Worm (Caenorhabditis elegans) whole organism, mixed stage, embryonic: Measurements from ENCODE around the gene hil-2.

Source experiments
- M03D4.4 ChIP-seq: sonication (generic microtip); optimal IDR thresholded peaks from 2 replicates; lab custom pipeline; 2017; ENCODE audit warnings: mild to moderate bottlenecking, missing genetic modification characterization, missing compliant biosample characterization
- bed-3 ChIP-seq: fragments of 200-800 bp; sonication (Bioruptor generic); optimal IDR thresholded peaks from 3 replicates; lab custom pipeline; 2018; ENCODE audit warnings: mild to moderate bottlenecking, missing genetic modification characterization, moderate library complexity, missing compliant biosample characterization
- blmp-1 ChIP-seq: fragments of 150-350 bp; optimal IDR thresholded peaks from 2 replicates; lab custom pipeline; 2014; ENCODE audit warnings: missing biosample characterization, missing genetic modification characterization
- ceh-39 ChIP-seq: fragments of 150-350 bp; optimal IDR thresholded peaks from 2 replicates; lab custom pipeline; 2014; ENCODE audit warnings: missing biosample characterization, missing genetic modification characterization
- ceh-43 ChIP-seq: fragments of 200-800 bp; sonication (Bioruptor generic); optimal IDR thresholded peaks from 2 replicates; lab custom pipeline; 2018; ENCODE audit warnings: mild to moderate bottlenecking, missing genetic modification characterization, moderate library complexity, missing compliant biosample characterization
- ceh-83 ChIP-seq: fragments of 200-800 bp; sonication (Bioruptor generic); optimal IDR thresholded peaks from 2 replicates; lab custom pipeline; 2018; ENCODE audit warnings: mild to moderate bottlenecking, missing genetic modification characterization, missing compliant biosample characterization
- ces-1 ChIP-seq: fragments of 150-350 bp; optimal IDR thresholded peaks from 2 replicates; lab custom pipeline; 2014; ENCODE audit warnings: missing biosample characterization, missing genetic modification reagents, missing genetic modification characterization
- cnd-1 ChIP-seq: fragments of 200-800 bp; sonication (Bioruptor generic); optimal IDR thresholded peaks from 2 replicates; lab custom pipeline; 2018; ENCODE audit warnings: mild to moderate bottlenecking, missing genetic modification characterization, missing compliant biosample characterization
- drap-1 ChIP-seq: fragments of 200-800 bp; sonication (Bioruptor generic); optimal IDR thresholded peaks from 3 replicates; lab custom pipeline; 2018; ENCODE audit warnings: mild to moderate bottlenecking, missing genetic modification characterization, missing compliant biosample characterization
- elt-1 ChIP-seq: sonication (generic microtip); optimal IDR thresholded peaks from 2 replicates; lab custom pipeline; 2017; ENCODE audit warnings: missing genetic modification characterization, mild to moderate bottlenecking, missing compliant biosample characterization, antibody characterized with exemption, moderate library complexity, borderline replicate concordance; ENCODE audit not compliant: insufficient read depth
- elt-3 ChIP-seq: fragments of 150-350 bp; optimal IDR thresholded peaks from 2 replicates; lab custom pipeline; 2014; ENCODE audit warnings: missing biosample characterization, missing genetic modification characterization
- flh-1 ChIP-seq: fragments of 200-800 bp; sonication (Bioruptor generic); optimal IDR thresholded peaks from 2 replicates; lab custom pipeline; 2018; ENCODE audit warnings: mild to moderate bottlenecking, missing genetic modification characterization, moderate library complexity, missing compliant biosample characterization
- ham-2 ChIP-seq: fragments of 200-800 bp; sonication (Bioruptor generic); optimal IDR thresholded peaks from 2 replicates; lab custom pipeline; 2018; ENCODE audit warnings: mild to moderate bottlenecking, missing genetic modification characterization, missing compliant biosample characterization
- hlh-1 ChIP-seq: fragments of 150-350 bp; optimal IDR thresholded peaks from 2 replicates; lab custom pipeline; 2014; ENCODE audit warnings: missing biosample characterization, missing genetic modification reagents, missing genetic modification characterization
- lin-13 ChIP-seq: fragments of 150-350 bp; optimal IDR thresholded peaks from 2 replicates; lab custom pipeline; 2014; ENCODE audit warnings: missing biosample characterization, missing genetic modification characterization
- lin-32 ChIP-seq: fragments of 200-800 bp; sonication (Bioruptor generic); optimal IDR thresholded peaks from 2 replicates; lab custom pipeline; 2018; ENCODE audit warnings: mild to moderate bottlenecking, missing genetic modification characterization, missing compliant biosample characterization
- lsy-2 ChIP-seq: fragments of 150-350 bp; optimal IDR thresholded peaks from 2 replicates; lab custom pipeline; 2014; ENCODE audit warnings: missing biosample characterization, missing genetic modification characterization
- mab-5 ChIP-seq: fragments of 150-350 bp; optimal IDR thresholded peaks from 2 replicates; lab custom pipeline; 2014; ENCODE audit warnings: missing biosample characterization, missing genetic modification characterization
- mep-1 ChIP-seq: fragments of 150-350 bp; optimal IDR thresholded peaks from 2 replicates; lab custom pipeline; 2017; ENCODE audit warnings: missing biosample characterization, missing genetic modification reagents, missing genetic modification characterization, inconsistent platforms
- mls-2 ChIP-seq: sonication (generic microtip); optimal IDR thresholded peaks from 2 replicates; lab custom pipeline; 2016; ENCODE audit warnings: mild to moderate bottlenecking, missing genetic modification characterization, moderate library complexity, missing compliant biosample characterization
- nhr-12 ChIP-seq: fragments of 150-350 bp; optimal IDR thresholded peaks from 2 replicates; lab custom pipeline; 2014; ENCODE audit warnings: missing biosample characterization, missing genetic modification characterization
- nhr-2 ChIP-seq: fragments of 150-350 bp; optimal IDR thresholded peaks from 2 replicates; lab custom pipeline; 2014; ENCODE audit warnings: missing biosample characterization, missing genetic modification characterization
- nhr-237 ChIP-seq: fragments of 150-350 bp; optimal IDR thresholded peaks from 2 replicates; lab custom pipeline; 2014; ENCODE audit warnings: missing biosample characterization, missing genetic modification characterization
- nhr-28 ChIP-seq: fragments of 150-350 bp; optimal IDR thresholded peaks from 2 replicates; lab custom pipeline; 2014; ENCODE audit warnings: missing biosample characterization, missing genetic modification characterization
- nhr-76 ChIP-seq: sonication (generic microtip); optimal IDR thresholded peaks from 2 replicates; lab custom pipeline; 2017; ENCODE audit warnings: missing biosample characterization, missing genetic modification characterization
- pha-4 ChIP-seq: fragments of 150-350 bp; optimal IDR thresholded peaks from 2 replicates; lab custom pipeline; 2018; ENCODE audit warnings: missing biosample characterization, missing genetic modification reagents, missing genetic modification characterization
- sem-2 ChIP-seq: fragments of 200-800 bp; sonication (Bioruptor generic); optimal IDR thresholded peaks from 2 replicates; lab custom pipeline; 2018; ENCODE audit warnings: mild to moderate bottlenecking, missing genetic modification characterization, missing compliant biosample characterization
- snpc-4 ChIP-seq: fragments of 150-350 bp; optimal IDR thresholded peaks from 2 replicates; lab custom pipeline; 2014; ENCODE audit warnings: missing biosample characterization, missing genetic modification characterization
- sptf-1 ChIP-seq: sonication (generic microtip); optimal IDR thresholded peaks from 2 replicates; lab custom pipeline; 2017; ENCODE audit warnings: mild to moderate bottlenecking, missing genetic modification characterization, moderate library complexity, missing compliant biosample characterization
- tbx-8 ChIP-seq: fragments of 200-800 bp; sonication (Bioruptor generic); optimal IDR thresholded peaks from 2 replicates; lab custom pipeline; 2018; ENCODE audit warnings: mild to moderate bottlenecking, missing genetic modification characterization, moderate library complexity, missing compliant biosample characterization
- unc-120 ChIP-seq: sonication (generic microtip); optimal IDR thresholded peaks from 2 replicates; lab custom pipeline; 2017; ENCODE audit warnings: missing genetic modification characterization, missing compliant biosample characterization; ENCODE audit not compliant: poor library complexity, severe bottlenecking
- unc-39 ChIP-seq: fragments of 150-350 bp; optimal IDR thresholded peaks from 2 replicates; lab custom pipeline; 2014; ENCODE audit warnings: missing biosample characterization, missing genetic modification characterization
- unc-62 ChIP-seq: fragments of 150-350 bp; optimal IDR thresholded peaks from 2 replicates; lab custom pipeline; 2014; ENCODE audit warnings: missing biosample characterization, missing genetic modification reagents, missing genetic modification characterization
- zip-8 ChIP-seq: fragments of 150-350 bp; optimal IDR thresholded peaks from 2 replicates; lab custom pipeline; 2014; ENCODE audit warnings: missing biosample characterization, missing genetic modification characterization
- ztf-11 ChIP-seq: fragments of 150-350 bp; optimal IDR thresholded peaks from 2 replicates; lab custom pipeline; 2014; ENCODE audit warnings: missing biosample characterization, missing genetic modification characterization

The hil-2 gene

DNA sequence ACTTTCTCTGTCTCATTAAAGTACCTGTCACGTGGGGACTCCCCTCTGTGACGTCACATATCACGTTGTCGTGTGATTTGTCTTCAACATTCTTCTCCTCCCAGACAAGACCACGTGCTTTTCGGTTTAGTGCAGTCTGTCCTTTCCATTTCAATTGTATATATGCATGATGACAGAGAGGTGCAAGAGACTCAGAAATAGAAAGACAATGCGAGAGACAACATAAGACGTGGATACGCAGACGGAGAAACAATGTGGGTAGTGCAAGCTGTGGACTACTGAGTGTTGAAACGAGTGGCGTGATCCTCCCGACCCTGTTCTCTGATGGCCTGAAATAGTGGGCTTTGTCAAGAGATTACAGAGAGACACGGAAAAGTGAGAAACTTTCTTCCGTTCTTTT lies 42.7 kb downstream of the hil-2 start:
- peak; percentile 6 for TF ChIP-seq M03D4.4 (tag; lab: Kevin White, UChicago)
- peak; percentile 15 for TF ChIP-seq cnd-1 (tag; lab: Kevin White, UChicago)
- no peak for TF ChIP-seq sptf-1 (tag; lab: Kevin White, UChicago)
- TF ChIP-seq tbx-8 = no peak
- TF ChIP-seq ceh-43 (GFP tag; lab: Kevin White, UChicago) = no peak
- peak; percentile 33 for TF ChIP-seq nhr-237 (tag; lab: Kevin White, UChicago)
- no peak for TF ChIP-seq mls-2 (tag; lab: Kevin White, UChicago)
- TF ChIP-seq unc-39 (tag; lab: Kevin White, UChicago) = no peak
- no peak for TF ChIP-seq bed-3 (GFP tag; lab: Kevin White, UChicago)
- peak; percentile 78 for TF ChIP-seq unc-62 (GFP tag; lab: Kevin White, UChicago)
- peak; percentile 39 for TF ChIP-seq lsy-2 (tag; lab: Kevin White, UChicago)
- peak; percentile 61 for TF ChIP-seq elt-3 (tag; lab: Kevin White, UChicago)
- no peak for TF ChIP-seq hlh-1
- TF ChIP-seq drap-1 = peak; percentile 0
- TF ChIP-seq zip-8 = peak; percentile 43
- no peak for TF ChIP-seq snpc-4 (tag; lab: Kevin White, UChicago)
- no peak for TF ChIP-seq sem-2 (GFP tag; lab: Kevin White, UChicago)
- no peak for TF ChIP-seq flh-1 (GFP tag; lab: Kevin White, UChicago)
- peak; percentile 77 for TF ChIP-seq ces-1 (GFP tag; lab: Kevin White, UChicago)
- no peak for TF ChIP-seq lin-32
- TF ChIP-seq mep-1 (tag; lab: Kevin White, UChicago) = peak; percentile 20
- no peak for TF ChIP-seq nhr-12 (tag; lab: Kevin White, UChicago)
- TF ChIP-seq unc-120 (tag; lab: Kevin White, UChicago) = peak; percentile 39
- no peak for TF ChIP-seq nhr-76
- TF ChIP-seq pha-4 (tag; lab: Kevin White, UChicago) = peak; percentile 70
- no peak for TF ChIP-seq ztf-11
- TF ChIP-seq elt-1 = no peak
- TF ChIP-seq blmp-1 = peak; percentile 4
- TF ChIP-seq ceh-83 (GFP tag; lab: Kevin White, UChicago) = no peak
- TF ChIP-seq ceh-39 (tag; lab: Kevin White, UChicago) = no peak
- TF ChIP-seq nhr-28 (tag; lab: Kevin White, UChicago) = no peak
- TF ChIP-seq lin-13 (tag; lab: Kevin White, UChicago) = peak; percentile 22
- TF ChIP-seq mab-5 (tag; lab: Kevin White, UChicago) = no peak
- peak; percentile 22 for TF ChIP-seq ham-2
- TF ChIP-seq nhr-2 (tag; lab: Kevin White, UChicago) = no peak

ce11 chrIV:6337353-6337752 lies 43.3 kb downstream of the hil-2 start, which contains the start of gene ipla-6:
TSS of gene ipla-6 (plus strand) at chrIV:6337653.
- TF ChIP-seq nhr-12 (tag; lab: Kevin White, UChicago) (no peak), tbx-8 (no peak), mls-2 (tag; lab: Kevin White, UChicago) (no peak), M03D4.4 (tag; lab: Kevin White, UChicago) (no peak), ceh-39 (tag; lab: Kevin White, UChicago) (no peak), lin-13 (tag; lab: Kevin White, UChicago) (no peak), blmp-1 (no peak), ces-1 (GFP tag; lab: Kevin White, UChicago) (no peak), ham-2 (no peak), nhr-237 (tag; lab: Kevin White, UChicago) (no peak), unc-39 (tag; lab: Kevin White, UChicago) (no peak), lsy-2 (tag; lab: Kevin White, UChicago) (no peak), mep-1 (tag; lab: Kevin White, UChicago) (no peak), nhr-76 (no peak), sem-2 (GFP tag; lab: Kevin White, UChicago) (no peak), snpc-4 (tag; lab: Kevin White, UChicago) (no peak), pha-4 (tag; lab: Kevin White, UChicago) (no peak), bed-3 (GFP tag; lab: Kevin White, UChicago) (no peak), sptf-1 (tag; lab: Kevin White, UChicago) (no peak)
- TF ChIP-seq, all 35 proteins: peak for 0

- TF ChIP-seq unc-39 (tag; lab: Kevin White, UChicago) = no peak
- TF ChIP-seq nhr-237 (tag; lab: Kevin White, UChicago) = no peak
- no peak for TF ChIP-seq tbx-8
- TF ChIP-seq flh-1 (GFP tag; lab: Kevin White, UChicago) = no peak
- no peak for TF ChIP-seq pha-4 (tag; lab: Kevin White, UChicago)
- TF ChIP-seq ceh-43 (GFP tag; lab: Kevin White, UChicago) = no peak
- TF ChIP-seq lsy-2 (tag; lab: Kevin White, UChicago) = no peak
- TF ChIP-seq ztf-11 = no peak
- no peak for TF ChIP-seq unc-120 (tag; lab: Kevin White, UChicago)
- TF ChIP-seq, all 35 proteins: peak for 0
Measured at ce11 chrIV:6342431-6342830, 48.4 kb downstream of the hil-2 start, which contains the start of gene Y73B6BL.288. TSS of gene Y73B6BL.288 (minus strand) at chrIV:6342531.
